Worm (Caenorhabditis elegans) whole organism, L3 larva: ENCODE results near the gene C44C10.11.
A peak's percentile ranks its signal among the peaks of the same experiment; 100 is the strongest.

Experiments used
- R02D3.7 ChIP-seq: fragments of 150-350 bp; optimal IDR thresholded peaks from 2 replicates; lab custom pipeline; 2014; ENCODE audit warnings: missing biosample characterization, missing genetic modification characterization
- ZK546.5 ChIP-seq: sonication (generic microtip); optimal IDR thresholded peaks from 2 replicates; lab custom pipeline; 2017; ENCODE audit warnings: missing biosample characterization, missing genetic modification characterization
- ceh-16 ChIP-seq: sonication (generic microtip); optimal IDR thresholded peaks from 2 replicates; lab custom pipeline; 2017; ENCODE audit warnings: missing biosample characterization, missing genetic modification characterization
- ceh-28 ChIP-seq: fragments of 150-350 bp; optimal IDR thresholded peaks from 2 replicates; lab custom pipeline; 2014; ENCODE audit warnings: missing biosample characterization, missing genetic modification reagents, missing genetic modification characterization
- ceh-82 ChIP-seq: fragments of 150-350 bp; optimal IDR thresholded peaks from 2 replicates; lab custom pipeline; 2014; ENCODE audit warnings: missing biosample characterization, missing genetic modification characterization
- ceh-9 ChIP-seq: sonication (generic microtip); optimal IDR thresholded peaks from 2 replicates; lab custom pipeline; 2018; ENCODE audit warnings: missing biosample characterization, missing genetic modification characterization
- daf-12 ChIP-seq: fragments of 150-350 bp; optimal IDR thresholded peaks from 2 replicates; lab custom pipeline; 2014; ENCODE audit warnings: missing biosample characterization, missing genetic modification reagents, missing genetic modification characterization
- egl-27 ChIP-seq: sonication (generic microtip); optimal IDR thresholded peaks from 4 replicates; lab custom pipeline; 2017; ENCODE audit warnings: missing biosample characterization, missing genetic modification reagents, missing genetic modification characterization
- egl-5 ChIP-seq: fragments of 150-350 bp; optimal IDR thresholded peaks from 2 replicates; lab custom pipeline; 2017; ENCODE audit warnings: missing biosample characterization, missing genetic modification reagents, missing genetic modification characterization, inconsistent platforms
- elt-1 ChIP-seq: fragments of 150-350 bp; optimal IDR thresholded peaks from 2 replicates; lab custom pipeline; 2014; ENCODE audit warnings: missing biosample characterization, missing genetic modification characterization
- elt-2 ChIP-seq: sonication (generic microtip); optimal IDR thresholded peaks from 2 replicates; lab custom pipeline; 2016; ENCODE audit warnings: missing genetic modification reagents, mild to moderate bottlenecking, missing genetic modification characterization, missing compliant biosample characterization
- elt-3 ChIP-seq, 3 experiments: fragments of 150-350 bp in 1 of 3; sonication (generic microtip) in 2 of 3; optimal IDR thresholded peaks; 2 replicates in 2 of 3; 4 replicates in 1 of 3; lab custom pipeline; 2014 to 2017; ENCODE audit warnings: missing biosample characterization in 3 of 3, missing genetic modification characterization in 3 of 3
- eor-1 ChIP-seq, 2 experiments: fragments of 150-350 bp; optimal IDR thresholded peaks; 2 replicates each; lab custom pipeline; 2014 to 2018; ENCODE audit warnings: missing biosample characterization in 2 of 2, missing genetic modification characterization in 2 of 2
- fkh-10 ChIP-seq: sonication (generic microtip); optimal IDR thresholded peaks from 2 replicates; lab custom pipeline; 2017; ENCODE audit warnings: missing biosample characterization, missing genetic modification reagents, missing genetic modification characterization
- fkh-2 ChIP-seq: fragments of 150-350 bp; optimal IDR thresholded peaks from 2 replicates; lab custom pipeline; 2014; ENCODE audit warnings: missing biosample characterization, missing genetic modification reagents, missing genetic modification characterization
- fos-1 ChIP-seq: fragments of 150-350 bp; optimal IDR thresholded peaks from 2 replicates; lab custom pipeline; 2014; ENCODE audit warnings: missing biosample characterization, missing genetic modification characterization
- hmg-11 ChIP-seq: sonication (generic microtip); optimal IDR thresholded peaks from 2 replicates; lab custom pipeline; 2016; ENCODE audit warnings: missing genetic modification characterization, missing compliant biosample characterization
- jun-1 ChIP-seq: fragments of 150-350 bp; optimal IDR thresholded peaks from 2 replicates; lab custom pipeline; 2014; ENCODE audit warnings: missing biosample characterization, missing genetic modification reagents, missing genetic modification characterization
- lin-15B ChIP-seq: fragments of 150-350 bp; optimal IDR thresholded peaks from 2 replicates; lab custom pipeline; 2014; ENCODE audit warnings: missing biosample characterization, missing genetic modification characterization
- lin-39 ChIP-seq: fragments of 150-350 bp; optimal IDR thresholded peaks from 2 replicates; lab custom pipeline; 2018; ENCODE audit warnings: missing biosample characterization, missing genetic modification reagents, missing genetic modification characterization
- lsy-12 ChIP-seq: sonication (generic microtip); optimal IDR thresholded peaks from 2 replicates; lab custom pipeline; 2016; ENCODE audit warnings: mild to moderate bottlenecking, missing genetic modification characterization, missing compliant biosample characterization
- mdl-1 ChIP-seq: fragments of 150-350 bp; optimal IDR thresholded peaks from 2 replicates; lab custom pipeline; 2014; ENCODE audit warnings: missing biosample characterization, missing genetic modification characterization
- mml-1 ChIP-seq: fragments of 150-350 bp; sonication (generic microtip); optimal IDR thresholded peaks from 3 replicates; lab custom pipeline; 2014; ENCODE audit warnings: missing biosample characterization, missing genetic modification characterization
- nfya-1 ChIP-seq: sonication (generic microtip); optimal IDR thresholded peaks from 2 replicates; lab custom pipeline; 2017; ENCODE audit warnings: missing genetic modification characterization, mild to moderate bottlenecking, missing compliant biosample characterization, antibody characterized with exemption, moderate library complexity; ENCODE audit not compliant: insufficient read depth
- nhr-11 ChIP-seq: fragments of 150-350 bp; optimal IDR thresholded peaks from 2 replicates; lab custom pipeline; 2014; ENCODE audit warnings: missing biosample characterization, missing genetic modification characterization
- nhr-12 ChIP-seq: fragments of 150-350 bp; optimal IDR thresholded peaks from 2 replicates; lab custom pipeline; 2014; ENCODE audit warnings: missing biosample characterization, missing genetic modification characterization
- nhr-23 ChIP-seq: fragments of 150-350 bp; optimal IDR thresholded peaks from 2 replicates; lab custom pipeline; 2014; ENCODE audit warnings: missing biosample characterization, missing genetic modification reagents, missing genetic modification characterization
- nhr-237 ChIP-seq: fragments of 150-350 bp; optimal IDR thresholded peaks from 2 replicates; lab custom pipeline; 2014; ENCODE audit warnings: missing biosample characterization, missing genetic modification characterization
- nhr-25 ChIP-seq: sonication (generic microtip); optimal IDR thresholded peaks from 2 replicates; lab custom pipeline; 2017; ENCODE audit warnings: missing biosample characterization, missing genetic modification characterization
- nhr-28 ChIP-seq: fragments of 150-350 bp; optimal IDR thresholded peaks from 2 replicates; lab custom pipeline; 2014; ENCODE audit warnings: missing biosample characterization, missing genetic modification characterization
- nhr-43 ChIP-seq: sonication (generic microtip); optimal IDR thresholded peaks from 2 replicates; lab custom pipeline; 2016; ENCODE audit warnings: mild to moderate bottlenecking, missing genetic modification characterization, missing compliant biosample characterization; ENCODE audit not compliant: poor library complexity, severe bottlenecking
- nhr-67 ChIP-seq: fragments of 150-350 bp; optimal IDR thresholded peaks from 2 replicates; lab custom pipeline; 2014; ENCODE audit warnings: missing biosample characterization, missing genetic modification characterization
- nhr-76 ChIP-seq: fragments of 150-350 bp; sonication (generic microtip); optimal IDR thresholded peaks from 5 replicates; lab custom pipeline; 2014; ENCODE audit warnings: missing biosample characterization, missing genetic modification characterization
- pha-4 ChIP-seq: fragments of 150-350 bp; optimal IDR thresholded peaks from 2 replicates; lab custom pipeline; 2014; ENCODE audit warnings: missing biosample characterization, missing genetic modification reagents, missing genetic modification characterization
- pqm-1 ChIP-seq: fragments of 150-350 bp; optimal IDR thresholded peaks from 2 replicates; lab custom pipeline; 2017; ENCODE audit warnings: missing biosample characterization, missing genetic modification characterization, inconsistent platforms
- sea-2 ChIP-seq: fragments of 150-350 bp; sonication (generic microtip); optimal IDR thresholded peaks from 4 replicates; lab custom pipeline; 2014; ENCODE audit warnings: missing biosample characterization, missing genetic modification reagents, missing genetic modification characterization
- skn-1 ChIP-seq: fragments of 150-350 bp; optimal IDR thresholded peaks from 2 replicates; lab custom pipeline; 2014; ENCODE audit warnings: missing biosample characterization, missing genetic modification characterization
- snpc-4 ChIP-seq: fragments of 150-350 bp; optimal IDR thresholded peaks from 2 replicates; lab custom pipeline; 2014; ENCODE audit warnings: missing biosample characterization, missing genetic modification characterization
- tbx-2 ChIP-seq: sonication (generic microtip); optimal IDR thresholded peaks from 2 replicates; lab custom pipeline; 2016; ENCODE audit warnings: mild to moderate bottlenecking, missing genetic modification characterization, missing compliant biosample characterization
- unc-39 ChIP-seq: sonication (generic microtip); optimal IDR thresholded peaks from 4 replicates; lab custom pipeline; 2017; ENCODE audit warnings: missing biosample characterization, missing genetic modification characterization
- unc-62 ChIP-seq: fragments of 150-350 bp; sonication (generic microtip); optimal IDR thresholded peaks from 4 replicates; lab custom pipeline; 2014; ENCODE audit warnings: missing biosample characterization, missing genetic modification reagents, missing genetic modification characterization
- zag-1 ChIP-seq: fragments of 150-350 bp; optimal IDR thresholded peaks from 2 replicates; lab custom pipeline; 2014; ENCODE audit warnings: missing biosample characterization, missing genetic modification characterization
- ztf-11 ChIP-seq: fragments of 150-350 bp; optimal IDR thresholded peaks from 2 replicates; lab custom pipeline; 2014; ENCODE audit warnings: missing biosample characterization, missing genetic modification characterization
- ztf-4 ChIP-seq: fragments of 150-350 bp; optimal IDR thresholded peaks from 2 replicates; lab custom pipeline; 2014; ENCODE audit warnings: missing biosample characterization, missing genetic modification characterization

The C44C10.11 gene

ce11 chrX:11710229-11710628 lies at the start of gene C44C10.11:
C44C10.11 (minus strand) TSS chrX:11710343.
- peak; percentile 87 for TF ChIP-seq pqm-1 (tag; lab: Kevin White, UChicago)
- no peak for TF ChIP-seq tbx-2 (tag; lab: Kevin White, UChicago)
- no peak for TF ChIP-seq lin-15B
- TF ChIP-seq elt-2 (tag; lab: Kevin White, UChicago), result peak; percentile 81
- TF ChIP-seq nhr-28 (tag; lab: Kevin White, UChicago), result no peak
- peak; percentile 17 for TF ChIP-seq egl-27 (tag; lab: Kevin White, UChicago)
- TF ChIP-seq ceh-9 (tag; lab: Kevin White, UChicago), result no peak
- TF ChIP-seq nhr-23 (tag; lab: Kevin White, UChicago), result peak; percentile 33
- no peak for TF ChIP-seq ZK546.5 (tag; lab: Kevin White, UChicago)
- no peak for TF ChIP-seq nhr-76
- TF ChIP-seq nhr-43, result no peak
- no peak for TF ChIP-seq skn-1 (tag; lab: Kevin White, UChicago)
- TF ChIP-seq ceh-82 (tag; lab: Kevin White, UChicago), result no peak
- TF ChIP-seq ceh-28 (tag; lab: Kevin White, UChicago), result no peak
- TF ChIP-seq pha-4, result no peak
- TF ChIP-seq mml-1 (tag; lab: Kevin White, UChicago), result no peak
- TF ChIP-seq sea-2 (GFP tag; lab: Kevin White, UChicago), result no peak
- TF ChIP-seq unc-39 (tag; lab: Kevin White, UChicago), result no peak
- no peak for TF ChIP-seq lsy-12
- TF ChIP-seq elt-3 (tag; optimal IDR thresholded peaks at IDR 0.05; lab: Kevin White, UChicago), result no peak
- no peak for TF ChIP-seq nhr-12 (tag; lab: Kevin White, UChicago)
- no peak for TF ChIP-seq mdl-1 (tag; lab: Kevin White, UChicago)
- TF ChIP-seq R02D3.7 (tag; lab: Kevin White, UChicago), result no peak
- peak; percentile 58 for TF ChIP-seq jun-1 (tag; lab: Kevin White, UChicago)
- no peak for TF ChIP-seq snpc-4 (tag; lab: Kevin White, UChicago)
- no peak for TF ChIP-seq ceh-16
- peak; percentile 65 for TF ChIP-seq nfya-1 (tag; lab: Kevin White, UChicago)
- TF ChIP-seq fkh-10, result no peak
- peak; percentile 49 for TF ChIP-seq nhr-25 (tag; lab: Kevin White, UChicago)
- no peak for TF ChIP-seq egl-5 (tag; lab: Kevin White, UChicago)
- TF ChIP-seq nhr-237, result no peak
- no peak for TF ChIP-seq nhr-67
- TF ChIP-seq zag-1, result no peak
- TF ChIP-seq ztf-11 (tag; lab: Kevin White, UChicago), result no peak
- TF ChIP-seq hmg-11 (tag; lab: Kevin White, UChicago), result peak; percentile 15
- peak; percentile 39 for TF ChIP-seq lin-39

ce11 chrX:11758809-11759208 lies 48.7 kb upstream of the C44C10.11 start, which contains the start of gene lact-7:
lact-7 (plus strand) TSS chrX:11759109.
- TF ChIP-seq skn-1 (tag; lab: Kevin White, UChicago) (no peak), unc-62 (no peak), mml-1 (tag; lab: Kevin White, UChicago) (no peak), nhr-12 (tag; lab: Kevin White, UChicago) (no peak), pha-4 (peak; percentile 84), fkh-2 (no peak), nhr-28 (tag; lab: Kevin White, UChicago) (no peak), ceh-9 (tag; lab: Kevin White, UChicago) (no peak)

ce11 chrX:11757666-11758065 lies 47.5 kb upstream of the C44C10.11 start:
- TF ChIP-seq nfya-1 (tag; lab: Kevin White, UChicago) (no peak), unc-39 (tag; lab: Kevin White, UChicago) (no peak), snpc-4 (tag; lab: Kevin White, UChicago) (no peak), ztf-4 (no peak), nhr-67 (no peak), nhr-25 (tag; lab: Kevin White, UChicago) (peak; percentile 18), mdl-1 (tag; lab: Kevin White, UChicago) (no peak), ZK546.5 (tag; lab: Kevin White, UChicago) (no peak), lin-15B (no peak), pha-4 (peak; percentile 61), lin-39 (peak; percentile 70), sea-2 (GFP tag; lab: Kevin White, UChicago) (no peak), daf-12 (tag; lab: Kevin White, UChicago) (no peak), nhr-76 (no peak), ceh-9 (tag; lab: Kevin White, UChicago) (no peak), mml-1 (tag; lab: Kevin White, UChicago) (no peak), ceh-82 (tag; lab: Kevin White, UChicago) (peak; percentile 21), fkh-10 (peak; percentile 40), nhr-11 (tag; lab: Kevin White, UChicago) (no peak), hmg-11 (tag; lab: Kevin White, UChicago) (peak; percentile 91), elt-2 (tag; lab: Kevin White, UChicago) (peak; percentile 48), egl-27 (tag; lab: Kevin White, UChicago) (peak; percentile 1), fos-1 (no peak), eor-1 (tag; optimal IDR thresholded peaks at IDR 0.05; lab: Kevin White, UChicago) (no peak), nhr-237 (no peak), zag-1 (no peak), pqm-1 (tag; lab: Kevin White, UChicago) (peak; percentile 6), unc-62 (no peak), fkh-2 (no peak), nhr-43 (peak; percentile 59), jun-1 (tag; lab: Kevin White, UChicago) (peak; percentile 53), ceh-28 (tag; lab: Kevin White, UChicago) (peak; percentile 41), ceh-16 (no peak), tbx-2 (tag; lab: Kevin White, UChicago) (peak; percentile 59), skn-1 (tag; lab: Kevin White, UChicago) (peak; percentile 3), lsy-12 (peak; percentile 56), R02D3.7 (tag; lab: Kevin White, UChicago) (no peak), elt-1 (tag; lab: Kevin White, UChicago) (no peak)
